Worm (Caenorhabditis elegans) whole organism, L4 larva: Measurements from ENCODE around the gene snr-6.
"Not testable (repeated sequence)": the region's sequence is repeated elsewhere in the genome, so short reads cannot be mapped to it uniquely, and the experiment has no call there.

ENCODE experiments used
- F37D6.2 ChIP-seq: sonication (generic microtip); optimal IDR thresholded peaks from 2 replicates; lab custom pipeline; 2016; ENCODE audit warnings: mild to moderate bottlenecking, missing genetic modification characterization, missing compliant biosample characterization
- ama-1 ChIP-seq: fragments of 150-350 bp; optimal IDR thresholded peaks from 2 replicates; lab custom pipeline; 2014; ENCODE audit warnings: inconsistent platforms, mixed read lengths
- ces-1 ChIP-seq: fragments of 150-350 bp; sonication (generic microtip); optimal IDR thresholded peaks from 4 replicates; lab custom pipeline; 2014; ENCODE audit warnings: missing biosample characterization, missing genetic modification reagents, missing genetic modification characterization
- egl-27 ChIP-seq: sonication (generic microtip); optimal IDR thresholded peaks from 3 replicates; lab custom pipeline; 2017; ENCODE audit warnings: missing biosample characterization, missing genetic modification reagents, missing genetic modification characterization
- hlh-11 ChIP-seq: fragments of 200-800 bp; sonication (Bioruptor generic); optimal IDR thresholded peaks from 2 replicates; lab custom pipeline; 2018; ENCODE audit warnings: mild to moderate bottlenecking, missing genetic modification characterization, missing compliant biosample characterization
- hlh-30 ChIP-seq: sonication (generic microtip); optimal IDR thresholded peaks from 2 replicates; lab custom pipeline; 2017; ENCODE audit warnings: antibody characterized with exemption, mild to moderate bottlenecking, missing genetic modification characterization, missing compliant biosample characterization; ENCODE audit not compliant: insufficient read depth
- hmg-1.1 ChIP-seq: fragments of 200-800 bp; sonication (Bioruptor generic); IDR thresholded peaks from 2 replicates; pipeline ENCODE4 v1.3.6; 2022; ENCODE audit warnings: missing genetic modification reagents, missing genetic modification characterization, missing compliant biosample characterization
- lim-7 ChIP-seq: fragments of 200-800 bp; sonication (Bioruptor generic); IDR thresholded peaks from 2 replicates; pipeline ENCODE4 v1.3.6; 2022; ENCODE audit warnings: missing genetic modification characterization, missing compliant biosample characterization
- lin-39 ChIP-seq: fragments of 150-350 bp; optimal IDR thresholded peaks from 2 replicates; lab custom pipeline; 2014; ENCODE audit warnings: missing biosample characterization, missing genetic modification reagents, missing genetic modification characterization
- nhr-28 ChIP-seq: fragments of 150-350 bp; optimal IDR thresholded peaks from 2 replicates; lab custom pipeline; 2014; ENCODE audit warnings: missing biosample characterization, missing genetic modification characterization
- nhr-42 ChIP-seq: fragments of 200-800 bp; sonication (Bioruptor generic); IDR thresholded peaks from 2 replicates; pipeline ENCODE4 v1.3.6; 2022; ENCODE audit warnings: missing genetic modification characterization, missing compliant biosample characterization
- nhr-76 ChIP-seq: fragments of 150-350 bp; optimal IDR thresholded peaks from 2 replicates; lab custom pipeline; 2014; ENCODE audit warnings: missing biosample characterization, missing genetic modification characterization

DNA sequence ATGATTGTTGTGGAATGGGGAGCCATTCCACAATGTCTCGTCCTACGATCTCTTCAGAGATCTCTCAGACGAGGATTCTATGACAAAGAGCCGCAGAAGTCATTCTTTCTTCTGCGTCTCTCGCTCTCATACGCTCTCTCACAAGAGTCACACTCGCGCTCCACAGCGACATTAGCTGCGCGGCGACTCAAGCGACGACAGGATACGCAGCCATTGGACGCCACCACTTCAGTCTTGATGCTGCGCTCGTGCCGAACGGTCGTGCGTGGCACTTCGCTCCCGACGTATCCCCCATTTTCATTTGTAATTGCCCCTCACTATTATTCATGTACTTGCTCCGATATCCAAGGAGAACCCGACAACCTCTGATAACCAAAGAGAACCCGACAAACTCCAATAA is 46.6 kb downstream of the snr-6 start:
- TF ChIP-seq nhr-28 (tag; lab: Kevin White, UChicago); hmg-1.1 (GFP tag; lab: Robert Waterston, UW); egl-27; nhr-42; hlh-11; ces-1 (GFP tag; lab: Kevin White, UChicago); F37D6.2 (tag; lab: Kevin White, UChicago); ama-1 (lab: Kevin White, UChicago); lin-39 (tag; lab: Kevin White, UChicago); nhr-76 (tag; lab: Kevin White, UChicago); lim-7 (GFP tag; lab: Robert Waterston, UW); hlh-30 (tag; lab: Kevin White, UChicago): not testable (repeated sequence)
